Fruit fly (Drosophila melanogaster): ENCODE data around the gene CG3609.
A peak's percentile ranks its signal among the peaks of the same experiment; 100 is the strongest.

The CG3609 gene

dm6 chr2L:2375655-2376417 is 1.4 kb upstream of the CG3609 start, which contains the start of gene Atxn7 (continued):
- TF ChIP-seq CG2678 (tag; optimal IDR thresholded peaks at IDR 0.05) (peak; percentile 40), org-1 (GFP tag; optimal IDR thresholded peaks at IDR 0.05) (peak; percentile 8), CG9215 (GFP tag; IDR thresholded peaks at IDR 0.05) (no peak), CG1603 (tag; optimal IDR thresholded peaks at IDR 0.05) (peak; percentile 92), Trl (optimal IDR thresholded peaks at IDR 0.05) (no peak), Trl (GFP tag; optimal IDR thresholded peaks at IDR 0.05) (peak; percentile 52), usp (GFP tag; optimal IDR thresholded peaks at IDR 0.05) (no peak), CG17385 (GFP tag; optimal IDR thresholded peaks at IDR 0.05) (peak; percentile 78), abd-A (tag; optimal IDR thresholded peaks at IDR 0.05) (peak; percentile 24), Hr3 (GFP tag; optimal IDR thresholded peaks at IDR 0.05) (no peak), Chrac-16 (GFP tag; optimal IDR thresholded peaks at IDR 0.05) (no peak), emc (GFP tag; optimal IDR thresholded peaks at IDR 0.05) (no peak), CG18619 (GFP tag; optimal IDR thresholded peaks at IDR 0.05) (peak; percentile 84), hbn (GFP tag; IDR thresholded peaks at IDR 0.05; ENCODE audit: partially characterized antibody) (peak; percentile 96), run (tag; optimal IDR thresholded peaks at IDR 0.05) (no peak), lbe (GFP tag; optimal IDR thresholded peaks at IDR 0.05) (peak; percentile 73), gt (GFP tag; IDR thresholded peaks at IDR 0.05) (no peak), Xrp1 (GFP tag; IDR thresholded peaks at IDR 0.05) (peak; percentile 30; the same call in 1 of the 2 replicates), CG4328 (GFP tag; optimal IDR thresholded peaks at IDR 0.05) (peak; percentile 66), CG14710 (tag; optimal IDR thresholded peaks at IDR 0.05) (peak; percentile 52), Deaf1 (tag; optimal IDR thresholded peaks at IDR 0.05) (peak; percentile 20), unpg (GFP tag; optimal IDR thresholded peaks at IDR 0.05) (peak; percentile 80), ase (GFP tag; IDR thresholded peaks at IDR 0.05) (peak; percentile 63; the same call in 1 of the 3 replicates), slbo (GFP tag; IDR thresholded peaks at IDR 0.05) (peak; percentile 38; the same call in 1 of the 2 replicates), zfh1 (GFP tag; IDR thresholded peaks at IDR 0.05) (peak; percentile 88), tio (GFP tag; optimal IDR thresholded peaks at IDR 0.05) (peak; percentile 15), bbx (GFP tag; IDR thresholded peaks at IDR 0.05; ENCODE audit: partially characterized antibody) (peak; percentile 99), D19A (tag; optimal IDR thresholded peaks at IDR 0.05) (peak; percentile 46), CG12942 (GFP tag; optimal IDR thresholded peaks at IDR 0.05) (peak; percentile 17), az2 (GFP tag; optimal IDR thresholded peaks at IDR 0.05) (peak; percentile 24), Fer2 (tag; optimal IDR thresholded peaks at IDR 0.05) (peak; percentile 41), Doc3 (GFP tag; IDR thresholded peaks at IDR 0.05; ENCODE audit: partially characterized antibody) (peak; percentile 88), CG3726 (GFP tag; IDR thresholded peaks at IDR 0.05) (no peak), Sox102F (GFP tag; optimal IDR thresholded peaks at IDR 0.05) (peak; percentile 40), CG18262 (tag; optimal IDR thresholded peaks at IDR 0.05) (peak; percentile 58), TFAM (GFP tag; optimal IDR thresholded peaks at IDR 0.05) (no peak), CG13775 (GFP tag; optimal IDR thresholded peaks at IDR 0.05) (peak; percentile 73), Antp (GFP tag; optimal IDR thresholded peaks at IDR 0.05) (peak; percentile 5), CG9932 (GFP tag; IDR thresholded peaks at IDR 0.05) (peak; percentile 52), esg (GFP tag; conservative IDR thresholded peaks at IDR 0.05) (no peak), tx (GFP tag; optimal IDR thresholded peaks at IDR 0.05) (peak; percentile 21), Drgx (GFP tag; IDR thresholded peaks at IDR 0.05) (0 out of 2 replicates have a peak, but pooled peaks have one; percentile 17), sens (GFP tag) (peak; percentile 93), Elba2 (GFP tag; optimal IDR thresholded peaks at IDR 0.05) (no peak), disco-r (GFP tag; optimal IDR thresholded peaks at IDR 0.05) (peak; percentile 33), CG12104 (GFP tag; optimal IDR thresholded peaks at IDR 0.05) (peak; percentile 65), Opbp (GFP tag; IDR thresholded peaks at IDR 0.05; ENCODE audit: partially characterized antibody) (peak; percentile 99), CG31388 (GFP tag; optimal IDR thresholded peaks at IDR 0.05) (no peak), CG2202 (tag; optimal IDR thresholded peaks at IDR 0.05) (peak; percentile 57), CG3163 (GFP tag; optimal IDR thresholded peaks at IDR 0.05) (peak; percentile 32)
